Worm (Caenorhabditis elegans) whole organism, L2 larva: ENCODE results near the gene F38A5.2.

Experiments used
- lsy-2 ChIP-seq, 2 experiments: fragments of 150-350 bp in 1 of 2; sonication (generic microtip) in 1 of 2; optimal IDR thresholded peaks; 2 replicates each; lab custom pipeline; 2014 to 2017; ENCODE audit warnings: missing biosample characterization in 2 of 2, missing genetic modification characterization in 2 of 2
- nhr-6 ChIP-seq: fragments of 150-350 bp; optimal IDR thresholded peaks from 2 replicates; lab custom pipeline; 2014; ENCODE audit warnings: missing biosample characterization, missing genetic modification characterization

DNA sequence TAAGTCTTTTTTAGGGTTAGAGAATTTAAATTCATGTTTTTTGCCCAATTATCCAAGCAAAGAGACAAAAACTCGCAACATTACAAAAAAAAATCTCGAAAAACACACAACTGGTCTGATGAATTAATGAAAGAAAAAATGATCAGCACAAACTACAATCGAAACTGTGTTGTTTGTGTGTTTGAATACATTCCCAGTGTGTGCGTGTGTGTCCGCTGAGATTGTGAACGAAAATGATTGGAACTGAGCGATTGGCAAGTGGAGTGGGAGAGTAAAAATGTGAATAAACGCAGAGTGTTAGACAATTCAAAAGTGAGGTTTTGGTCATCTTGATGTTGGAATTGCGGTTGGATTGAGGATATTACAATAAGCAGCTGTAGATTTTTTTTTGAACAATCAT is 21.4 kb upstream of the F38A5.2 start:
- no peak for TF ChIP-seq lsy-2 (tag; optimal IDR thresholded peaks at IDR 0.05; lab: Kevin White, UChicago)
- no peak for TF ChIP-seq nhr-6 (tag; lab: Kevin White, UChicago)
